Worm (Caenorhabditis elegans): ENCODE data around the gene F55A11.11.

ce11 chrV:11817263-11817726 is 34.3 kb downstream of the F55A11.11 start:
- TF ChIP-seq mxl-2 (GFP tag; conservative IDR thresholded peaks at IDR 0.05) (no peak), ama-1 (optimal IDR thresholded peaks at IDR 0.05) (no peak), nhr-237 (tag; optimal IDR thresholded peaks at IDR 0.05) (no peak), mdl-1 (tag; optimal IDR thresholded peaks at IDR 0.05) (no peak), nhr-28 (tag; optimal IDR thresholded peaks at IDR 0.05) (no peak), ces-1 (GFP tag; optimal IDR thresholded peaks at IDR 0.05) (no peak)
